Fruit fly (Drosophila melanogaster): ENCODE data around the gene PIG-B.

PIG-B gene

dm6 chr3L:3782584-3783218, 28.4 kb upstream of the PIG-B start:
- no peak for TF ChIP-seq psq (optimal IDR thresholded peaks at IDR 0.05)
- no peak for TF ChIP-seq Sin3A (optimal IDR thresholded peaks at IDR 0.05)
- no peak for TF ChIP-seq h (optimal IDR thresholded peaks at IDR 0.05)
- TF ChIP-seq ttk (optimal IDR thresholded peaks at IDR 0.05), result no peak
- TF ChIP-seq Myc (optimal IDR thresholded peaks at IDR 0.05), result no peak
- no peak for TF ChIP-seq insv (optimal IDR thresholded peaks at IDR 0.05)

- TF ChIP-seq Myc (optimal IDR thresholded peaks at IDR 0.05) (no peak), psq (optimal IDR thresholded peaks at IDR 0.05) (no peak), h (optimal IDR thresholded peaks at IDR 0.05) (no peak), ttk (optimal IDR thresholded peaks at IDR 0.05) (no peak), Sin3A (optimal IDR thresholded peaks at IDR 0.05) (no peak), insv (optimal IDR thresholded peaks at IDR 0.05) (no peak)
These were observed 27.6 kb upstream of the PIG-B start for dm6 chr3L:3783436-3783835.

dm6 chr3L:3784001-3784400, 27.1 kb upstream of the PIG-B start:
- TF ChIP-seq h (optimal IDR thresholded peaks at IDR 0.05) (no peak), Myc (optimal IDR thresholded peaks at IDR 0.05) (no peak), insv (optimal IDR thresholded peaks at IDR 0.05) (no peak), ttk (optimal IDR thresholded peaks at IDR 0.05) (no peak), Sin3A (optimal IDR thresholded peaks at IDR 0.05) (no peak), psq (optimal IDR thresholded peaks at IDR 0.05) (no peak)

- no peak for TF ChIP-seq insv (optimal IDR thresholded peaks at IDR 0.05)
- TF ChIP-seq ttk (optimal IDR thresholded peaks at IDR 0.05), result no peak
- no peak for TF ChIP-seq h (optimal IDR thresholded peaks at IDR 0.05)
- no peak for TF ChIP-seq Myc (optimal IDR thresholded peaks at IDR 0.05)
- no peak for TF ChIP-seq Sin3A (optimal IDR thresholded peaks at IDR 0.05)
- no peak for TF ChIP-seq psq (optimal IDR thresholded peaks at IDR 0.05)
These were observed 25.9 kb upstream of the PIG-B start for dm6 chr3L:3785002-3785661.

dm6 chr3L:3785688-3786087, 25.4 kb upstream of the PIG-B start:
- TF ChIP-seq insv (optimal IDR thresholded peaks at IDR 0.05) (no peak), ttk (optimal IDR thresholded peaks at IDR 0.05) (no peak), psq (optimal IDR thresholded peaks at IDR 0.05) (no peak), h (optimal IDR thresholded peaks at IDR 0.05) (no peak), Sin3A (optimal IDR thresholded peaks at IDR 0.05) (no peak), Myc (optimal IDR thresholded peaks at IDR 0.05) (no peak)

dm6 chr3L:3786344-3787076, 24.6 kb upstream of the PIG-B start:
- TF ChIP-seq h (optimal IDR thresholded peaks at IDR 0.05) (no peak), Sin3A (optimal IDR thresholded peaks at IDR 0.05) (no peak), Myc (optimal IDR thresholded peaks at IDR 0.05) (no peak), ttk (optimal IDR thresholded peaks at IDR 0.05) (no peak), insv (optimal IDR thresholded peaks at IDR 0.05) (no peak)

dm6 chr3L:3787077-3787433, 24.0 kb upstream of the PIG-B start:
- TF ChIP-seq Myc (optimal IDR thresholded peaks at IDR 0.05), result no peak
- TF ChIP-seq h (optimal IDR thresholded peaks at IDR 0.05), result no peak
- no peak for TF ChIP-seq insv (optimal IDR thresholded peaks at IDR 0.05)
- TF ChIP-seq ttk (optimal IDR thresholded peaks at IDR 0.05), result no peak
- no peak for TF ChIP-seq Sin3A (optimal IDR thresholded peaks at IDR 0.05)
- no peak for TF ChIP-seq psq (optimal IDR thresholded peaks at IDR 0.05)

dm6 chr3L:3787595-3788151, 23.4 kb upstream of the PIG-B start:
- TF ChIP-seq ttk (optimal IDR thresholded peaks at IDR 0.05), result no peak
- no peak for TF ChIP-seq h (optimal IDR thresholded peaks at IDR 0.05)
- TF ChIP-seq psq (optimal IDR thresholded peaks at IDR 0.05), result no peak
- no peak for TF ChIP-seq Myc (optimal IDR thresholded peaks at IDR 0.05)
- TF ChIP-seq insv (optimal IDR thresholded peaks at IDR 0.05), result no peak
- no peak for TF ChIP-seq Sin3A (optimal IDR thresholded peaks at IDR 0.05)

dm6 chr3L:3788790-3789421, 22.2 kb upstream of the PIG-B start:
- TF ChIP-seq Sin3A (optimal IDR thresholded peaks at IDR 0.05), result no peak
- no peak for TF ChIP-seq Myc (optimal IDR thresholded peaks at IDR 0.05)
- no peak for TF ChIP-seq insv (optimal IDR thresholded peaks at IDR 0.05)
- TF ChIP-seq psq (optimal IDR thresholded peaks at IDR 0.05), result no peak
- no peak for TF ChIP-seq ttk (optimal IDR thresholded peaks at IDR 0.05)
- TF ChIP-seq h (optimal IDR thresholded peaks at IDR 0.05), result no peak

- TF ChIP-seq h (optimal IDR thresholded peaks at IDR 0.05), result no peak
- no peak for TF ChIP-seq insv (optimal IDR thresholded peaks at IDR 0.05)
- no peak for TF ChIP-seq psq (optimal IDR thresholded peaks at IDR 0.05)
- TF ChIP-seq Sin3A (optimal IDR thresholded peaks at IDR 0.05), result no peak
- TF ChIP-seq ttk (optimal IDR thresholded peaks at IDR 0.05), result no peak
- no peak for TF ChIP-seq Myc (optimal IDR thresholded peaks at IDR 0.05)
These were observed 20.6 kb upstream of the PIG-B start, which contains the start of gene CG32266 for dm6 chr3L:3790504-3790903. CG32266 (plus strand) TSS chr3L:3790804.

dm6 chr3L:3791043-3791682, 19.9 kb upstream of the PIG-B start:
- no peak for TF ChIP-seq Sin3A (optimal IDR thresholded peaks at IDR 0.05)
- TF ChIP-seq insv (optimal IDR thresholded peaks at IDR 0.05), result no peak
- no peak for TF ChIP-seq ttk (optimal IDR thresholded peaks at IDR 0.05)
- no peak for TF ChIP-seq h (optimal IDR thresholded peaks at IDR 0.05)
- no peak for TF ChIP-seq psq (optimal IDR thresholded peaks at IDR 0.05)
- TF ChIP-seq Myc (optimal IDR thresholded peaks at IDR 0.05), result no peak
